Fruit fly (Drosophila melanogaster): Measurements from ENCODE around the gene CG14273.

CG14273 gene

DNA sequence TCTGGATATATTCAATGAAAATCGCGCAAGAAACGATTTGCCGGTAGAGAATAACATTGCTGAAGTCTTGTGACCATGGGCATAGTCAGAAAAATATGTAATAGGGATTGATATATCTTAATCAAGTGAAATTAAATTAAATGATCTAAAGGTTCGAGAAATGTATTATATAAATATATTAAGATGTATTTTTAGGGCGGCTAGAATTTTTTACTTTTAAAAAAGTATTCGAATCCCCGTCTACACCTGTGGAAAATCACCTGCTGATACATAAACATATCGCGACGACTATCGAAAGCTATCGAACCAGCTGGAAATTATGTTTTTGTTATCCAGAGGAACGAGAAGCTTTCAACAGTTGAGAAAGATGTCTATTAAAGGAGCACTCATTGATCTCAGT is 34.2 kb downstream of the CG14273 start, which contains the start of the genes CG13390 and CG17294 (continued):
- peak; percentile 99 for TF ChIP-seq cyc (GFP tag; optimal IDR thresholded peaks at IDR 0.05)
- peak; percentile 98 for TF ChIP-seq CG4318 (GFP tag; optimal IDR thresholded peaks at IDR 0.05)
- TF ChIP-seq pdm3 (GFP tag; optimal IDR thresholded peaks at IDR 0.05), result peak; percentile 99
- peak; percentile 99 for TF ChIP-seq CG11762 (GFP tag; optimal IDR thresholded peaks at IDR 0.05; ENCODE audit: insufficient read depth)
- TF ChIP-seq Lpt (GFP tag; optimal IDR thresholded peaks at IDR 0.05), result peak; percentile 99
- peak; percentile 97 for TF ChIP-seq Hr39 (GFP tag; optimal IDR thresholded peaks at IDR 0.05)
- peak; percentile 99 to 100 for TF ChIP-seq ss (GFP tag; optimal IDR thresholded peaks at IDR 0.05)
- peak; percentile 100 for TF ChIP-seq CG8632 (GFP tag; optimal IDR thresholded peaks at IDR 0.05)
- TF ChIP-seq Met (GFP tag; optimal IDR thresholded peaks at IDR 0.05), result peak; percentile 99
- TF ChIP-seq Ets96B (tag; optimal IDR thresholded peaks at IDR 0.05), result peak; percentile 99
- TF ChIP-seq esn (GFP tag; optimal IDR thresholded peaks at IDR 0.05), result peak; percentile 99
- TF ChIP-seq fkh (GFP tag; optimal IDR thresholded peaks at IDR 0.05), result peak; percentile 95
- peak; percentile 99 for TF ChIP-seq dsx (GFP tag; optimal IDR thresholded peaks at IDR 0.05; ENCODE audit: poor library complexity, severe bottlenecking)
- TF ChIP-seq svp (GFP tag), result peak; percentile 100
- TF ChIP-seq CG16779 (tag; optimal IDR thresholded peaks at IDR 0.05), result peak; percentile 98
- TF ChIP-seq CG6276 (GFP tag; optimal IDR thresholded peaks at IDR 0.05), result peak; percentile 99
- TF ChIP-seq CG3919 (GFP tag; optimal IDR thresholded peaks at IDR 0.05), result peak; percentile 100
- TF ChIP-seq CG6854 (GFP tag; optimal IDR thresholded peaks at IDR 0.05), result peak; percentile 99
- peak; percentile 99 for TF ChIP-seq CG7368 (GFP tag; optimal IDR thresholded peaks at IDR 0.05)
- peak; percentile 99 for TF ChIP-seq Eip75B (GFP tag; optimal IDR thresholded peaks at IDR 0.05)
- TF ChIP-seq spab (GFP tag; optimal IDR thresholded peaks at IDR 0.05), result peak; percentile 99
- TF ChIP-seq fd85E (GFP tag; optimal IDR thresholded peaks at IDR 0.05), result peak; percentile 97
- peak; percentile 98 for TF ChIP-seq fd59A (GFP tag; optimal IDR thresholded peaks at IDR 0.05)
- TF ChIP-seq CG8119 (GFP tag; IDR thresholded peaks at IDR 0.05), result peak; percentile 100
- peak; percentile 99 for TF ChIP-seq Smox (GFP tag; optimal IDR thresholded peaks at IDR 0.05)

- TF ChIP-seq Sox102F (GFP tag; optimal IDR thresholded peaks at IDR 0.05) (peak; percentile 52), CG10669 (GFP tag; optimal IDR thresholded peaks at IDR 0.05) (no peak), CG6854 (GFP tag; optimal IDR thresholded peaks at IDR 0.05) (peak; percentile 5), CG11294 (GFP tag; IDR thresholded peaks at IDR 0.05) (no peak), Ets96B (tag; optimal IDR thresholded peaks at IDR 0.05) (peak; percentile 1), Hr38 (GFP tag; optimal IDR thresholded peaks at IDR 0.05) (no peak), salr (GFP tag; optimal IDR thresholded peaks at IDR 0.05) (peak in 1 of 2 experiments; percentile 19), CG8632 (GFP tag; optimal IDR thresholded peaks at IDR 0.05) (peak; percentile 2), CG11902 (GFP tag; optimal IDR thresholded peaks at IDR 0.05) (no peak), CG16779 (tag; optimal IDR thresholded peaks at IDR 0.05) (no peak), ss (GFP tag; optimal IDR thresholded peaks at IDR 0.05) (peak in 1 of 2 experiments; percentile 11), Gug (GFP tag; IDR thresholded peaks at IDR 0.05) (no peak), Sox14 (GFP tag; optimal IDR thresholded peaks at IDR 0.05) (peak; percentile 45), esn (GFP tag; optimal IDR thresholded peaks at IDR 0.05) (peak; percentile 63), Eip75B (GFP tag; optimal IDR thresholded peaks at IDR 0.05) (peak; percentile 38), CG10631 (GFP tag; optimal IDR thresholded peaks at IDR 0.05) (peak; percentile 32), topi (GFP tag; optimal IDR thresholded peaks at IDR 0.05) (peak; percentile 44), fkh (GFP tag; optimal IDR thresholded peaks at IDR 0.05) (peak; percentile 66), dac (GFP tag; optimal IDR thresholded peaks at IDR 0.05) (no peak), CG8119 (GFP tag; IDR thresholded peaks at IDR 0.05) (peak; percentile 45; the same call in 1 of the 3 replicates), Smox (GFP tag; optimal IDR thresholded peaks at IDR 0.05) (peak; percentile 64), Ets21C (GFP tag; optimal IDR thresholded peaks at IDR 0.05) (no peak), CG3919 (GFP tag; optimal IDR thresholded peaks at IDR 0.05) (peak; percentile 48), Blimp-1 (GFP tag; optimal IDR thresholded peaks at IDR 0.05) (peak; percentile 64), CG6792 (GFP tag; optimal IDR thresholded peaks at IDR 0.05) (peak; percentile 16), achi (GFP tag; optimal IDR thresholded peaks at IDR 0.05) (peak; percentile 39), spab (GFP tag; optimal IDR thresholded peaks at IDR 0.05) (no peak), fd59A (GFP tag; optimal IDR thresholded peaks at IDR 0.05) (no peak), CG1621 (tag; optimal IDR thresholded peaks at IDR 0.05) (no peak), cyc (GFP tag; optimal IDR thresholded peaks at IDR 0.05) (peak; percentile 29), CG15336 (GFP tag; IDR thresholded peaks at IDR 0.05) (peak; percentile 39), net (GFP tag; optimal IDR thresholded peaks at IDR 0.05) (peak; percentile 32), Sox15 (GFP tag; optimal IDR thresholded peaks at IDR 0.05) (peak; percentile 12), CG8319 (GFP tag; optimal IDR thresholded peaks at IDR 0.05) (no peak), Met (GFP tag; optimal IDR thresholded peaks at IDR 0.05) (peak; percentile 52), CG31627 (GFP tag; optimal IDR thresholded peaks at IDR 0.05) (peak; percentile 19), eg (GFP tag; IDR thresholded peaks at IDR 0.05) (0 out of 3 replicates have a peak, but pooled peaks have one; percentile 48), fd85E (GFP tag; optimal IDR thresholded peaks at IDR 0.05) (peak; percentile 9)
These were observed 39.1 kb downstream of the CG14273 start, which contains the start of gene AlaRS for dm6 chr2L:8381508-8382036. Gene AlaRS (minus strand): TSS chr2L:8381764.

All from whole organism, prepupa.